Worm (Caenorhabditis elegans) whole organism, L2 larva: ENCODE data around the gene col-68.

Experiments used
- ceh-82 ChIP-seq: fragments of 150-350 bp; optimal IDR thresholded peaks from 2 replicates; lab custom pipeline; 2014; ENCODE audit warnings: missing biosample characterization, missing genetic modification characterization
- dmd-4 ChIP-seq: sonication (generic microtip); optimal IDR thresholded peaks from 2 replicates; lab custom pipeline; 2017; ENCODE audit warnings: missing biosample characterization, missing genetic modification characterization
- lin-11 ChIP-seq: fragments of 150-350 bp; sonication (generic microtip); optimal IDR thresholded peaks from 2 replicates; lab custom pipeline; 2014; ENCODE audit warnings: missing biosample characterization, missing genetic modification characterization, inconsistent platforms, mixed read lengths
- lin-13 ChIP-seq: fragments of 150-350 bp; optimal IDR thresholded peaks from 2 replicates; lab custom pipeline; 2014; ENCODE audit warnings: missing biosample characterization, missing genetic modification reagents, missing genetic modification characterization
- lin-39 ChIP-seq: fragments of 150-350 bp; optimal IDR thresholded peaks from 2 replicates; lab custom pipeline; 2014; ENCODE audit warnings: missing biosample characterization, missing genetic modification reagents, missing genetic modification characterization
- lsy-2 ChIP-seq, 2 experiments: fragments of 150-350 bp in 1 of 2; sonication (generic microtip) in 1 of 2; optimal IDR thresholded peaks; 2 replicates each; lab custom pipeline; 2014 to 2017; ENCODE audit warnings: missing biosample characterization in 2 of 2, missing genetic modification characterization in 2 of 2
- mab-5 ChIP-seq: fragments of 150-350 bp; optimal IDR thresholded peaks from 2 replicates; lab custom pipeline; 2014; ENCODE audit warnings: missing biosample characterization, missing genetic modification characterization
- mdl-1 ChIP-seq, 2 experiments: fragments of 150-350 bp in 1 of 2; sonication (generic microtip) in 1 of 2; optimal IDR thresholded peaks; 2 replicates each; lab custom pipeline; 2017; ENCODE audit warnings: missing biosample characterization in 2 of 2, missing genetic modification characterization in 2 of 2
- nhr-10 ChIP-seq: sonication (generic microtip); optimal IDR thresholded peaks from 2 replicates; lab custom pipeline; 2017; ENCODE audit warnings: missing biosample characterization, missing genetic modification characterization
- nhr-11 ChIP-seq: fragments of 150-350 bp; optimal IDR thresholded peaks from 2 replicates; lab custom pipeline; 2014; ENCODE audit warnings: missing biosample characterization, missing genetic modification characterization
- snpc-4 ChIP-seq: fragments of 150-350 bp; optimal IDR thresholded peaks from 2 replicates; lab custom pipeline; 2014; ENCODE audit warnings: missing biosample characterization, missing genetic modification characterization
- unc-62 ChIP-seq: fragments of 150-350 bp; optimal IDR thresholded peaks from 2 replicates; lab custom pipeline; 2014; ENCODE audit warnings: missing biosample characterization, missing genetic modification reagents, missing genetic modification characterization

DNA sequence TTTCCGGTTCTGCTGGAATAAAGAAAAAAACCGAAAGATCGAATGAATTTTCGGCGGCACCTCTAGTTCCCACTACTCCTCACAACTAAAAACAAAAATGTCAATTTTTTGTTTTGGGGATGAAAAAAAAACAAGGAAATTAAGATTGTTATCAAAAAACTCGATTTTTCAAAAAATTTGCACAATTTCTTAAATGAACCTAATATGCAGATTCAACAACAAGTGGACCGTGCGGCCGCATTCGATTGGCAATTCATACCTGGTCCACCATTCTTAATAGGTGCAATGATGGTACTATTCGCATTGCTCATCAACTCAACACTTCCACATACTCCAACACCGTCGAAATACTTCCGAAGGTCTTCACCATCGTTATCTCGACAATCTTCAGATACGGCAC, 47.2 kb downstream of the col-68 start:
- TF ChIP-seq snpc-4 (tag; lab: Kevin White, UChicago) (no peak), lin-39 (tag; lab: Kevin White, UChicago) (no peak), lin-13 (no peak), mdl-1 (tag; optimal IDR thresholded peaks at IDR 0.05; lab: Kevin White, UChicago) (no peak), dmd-4 (tag; lab: Kevin White, UChicago) (no peak), lin-11 (tag; lab: Kevin White, UChicago) (no peak), mab-5 (no peak), ceh-82 (tag; lab: Kevin White, UChicago) (no peak), nhr-11 (tag; lab: Kevin White, UChicago) (no peak), lsy-2 (tag; optimal IDR thresholded peaks at IDR 0.05; lab: Kevin White, UChicago) (no peak), nhr-10 (tag; lab: Kevin White, UChicago) (no peak), unc-62 (GFP tag; lab: Kevin White, UChicago) (no peak)
